Fruit fly (Drosophila melanogaster): ENCODE data around the gene CG7201.

Gene CG7201

dm6 chr3L:8289336-8290258, 5.5 kb downstream of the CG7201 start, which contains the start of gene cert (continued):
- TF ChIP-seq CG2199 (GFP tag; IDR thresholded peaks at IDR 0.05) (no peak), BtbVII (GFP tag; optimal IDR thresholded peaks at IDR 0.05) (no peak), CG11247 (GFP tag; IDR thresholded peaks at IDR 0.05) (no peak), CG10321 (GFP tag; IDR thresholded peaks at IDR 0.05) (no peak), eyg (GFP tag; optimal IDR thresholded peaks at IDR 0.05) (no peak), abd-A (tag; optimal IDR thresholded peaks at IDR 0.05) (no peak), z (GFP tag; IDR thresholded peaks at IDR 0.05) (no peak), Hr51 (GFP tag; optimal IDR thresholded peaks at IDR 0.05) (no peak), repo (GFP tag; optimal IDR thresholded peaks at IDR 0.05) (no peak), dysf (GFP tag; IDR thresholded peaks at IDR 0.05) (no peak), vfl (GFP tag; optimal IDR thresholded peaks at IDR 0.05) (no peak), CG31441 (GFP tag; IDR thresholded peaks at IDR 0.05) (no peak), CG6813 (GFP tag; optimal IDR thresholded peaks at IDR 0.05) (peak; percentile 38), CG2202 (tag; optimal IDR thresholded peaks at IDR 0.05) (no peak), tll (GFP tag; optimal IDR thresholded peaks at IDR 0.05) (peak; percentile 22 to 64), Hr78 (GFP tag; optimal IDR thresholded peaks at IDR 0.05) (peak in 1 of 2 experiments; percentile 76), gro (GFP tag; optimal IDR thresholded peaks at IDR 0.05) (peak; percentile 23), ac (GFP tag; optimal IDR thresholded peaks at IDR 0.05) (no peak), CG7556 (GFP tag; optimal IDR thresholded peaks at IDR 0.05) (no peak), Antp (GFP tag; optimal IDR thresholded peaks at IDR 0.05) (no peak), D19B (GFP tag; optimal IDR thresholded peaks at IDR 0.05) (no peak), PHDP (tag; optimal IDR thresholded peaks at IDR 0.05) (peak; percentile 15), crc (GFP tag; optimal IDR thresholded peaks at IDR 0.05) (no peak), hb (GFP tag; IDR thresholded peaks at IDR 0.05; ENCODE audit: partially characterized antibody) (peak; percentile 86), CG7745 (tag; optimal IDR thresholded peaks at IDR 0.05) (no peak), Taf1 (GFP tag; IDR thresholded peaks at IDR 0.05) (no peak), CG10543 (GFP tag; optimal IDR thresholded peaks at IDR 0.05) (peak; percentile 36), B-H2 (GFP tag; optimal IDR thresholded peaks at IDR 0.05) (no peak), CG8281 (tag; optimal IDR thresholded peaks at IDR 0.05) (no peak), CG8388 (GFP tag; optimal IDR thresholded peaks at IDR 0.05) (no peak), CG12769 (tag; optimal IDR thresholded peaks at IDR 0.05) (peak; percentile 24), CG34422 (GFP tag; IDR thresholded peaks at IDR 0.05) (peak; percentile 81; the same call in 2 of the 3 replicates), CG11695 (GFP tag; IDR thresholded peaks at IDR 0.05) (0 out of 3 replicates have a peak, but pooled peaks have one; percentile 40), Neu2 (GFP tag; optimal IDR thresholded peaks at IDR 0.05; ENCODE audit: borderline replicate concordance) (no peak), rib (GFP tag; IDR thresholded peaks at IDR 0.05) (no peak), CG1832 (GFP tag; optimal IDR thresholded peaks at IDR 0.05) (no peak), fd102C (GFP tag; optimal IDR thresholded peaks at IDR 0.05) (no peak), Atf-2 (GFP tag; optimal IDR thresholded peaks at IDR 0.05) (no peak), CG14050 (GFP tag; IDR thresholded peaks at IDR 0.05) (no peak), CG14014 (GFP tag; IDR thresholded peaks at IDR 0.05) (no peak), crp (GFP tag; optimal IDR thresholded peaks at IDR 0.05) (peak in 1 of 2 experiments; percentile 75), maf-S (GFP tag; optimal IDR thresholded peaks at IDR 0.05) (peak; percentile 12), CG10959 (GFP tag; IDR thresholded peaks at IDR 0.05) (no peak), tup (GFP tag; optimal IDR thresholded peaks at IDR 0.05) (no peak), CG30403 (GFP tag; optimal IDR thresholded peaks at IDR 0.05) (peak; percentile 47), CG6683 (GFP tag; optimal IDR thresholded peaks at IDR 0.05) (no peak), jing (GFP tag; optimal IDR thresholded peaks at IDR 0.05) (no peak), CG10565 (GFP tag; optimal IDR thresholded peaks at IDR 0.05) (no peak)

Measured in whole organism, embryonic.